Worm (Caenorhabditis elegans): ENCODE data around the gene nspd-7.

- TF ChIP-seq jun-1 (tag; optimal IDR thresholded peaks at IDR 0.05) (no peak), unc-62 (GFP tag; optimal IDR thresholded peaks at IDR 0.05) (no peak), skn-1 (tag; optimal IDR thresholded peaks at IDR 0.05) (no peak), R02D3.7 (tag; optimal IDR thresholded peaks at IDR 0.05) (no peak), ztf-11 (tag; optimal IDR thresholded peaks at IDR 0.05) (no peak), nhr-77 (tag; optimal IDR thresholded peaks at IDR 0.05) (no peak), mml-1 (tag; optimal IDR thresholded peaks at IDR 0.05) (no peak), snpc-4 (tag; optimal IDR thresholded peaks at IDR 0.05) (no peak), fkh-2 (tag; optimal IDR thresholded peaks at IDR 0.05) (no peak), nhr-237 (tag; optimal IDR thresholded peaks at IDR 0.05) (no peak)
Measured at ce11 chrIV:10311115-10311514, 42.1 kb upstream of the nspd-7 start.
